Fruit fly (Drosophila melanogaster) whole organism, embryonic: ENCODE results near the gene Xport-B.

Experiments
- Atf3 ChIP-seq: fragments of 200-800 bp; sonication (Bioruptor generic); optimal IDR thresholded peaks from 3 replicates; lab custom pipeline; 2016; ENCODE audit warnings: missing biosample characterization, missing genetic modification characterization
- CG11093 ChIP-seq: fragments of 200-800 bp; sonication (Bioruptor generic); IDR thresholded peaks from 3 replicates; pipeline ENCODE4 v1.3.6; 2022; ENCODE audit warnings: missing biosample characterization, missing genetic modification characterization
- CG17568 ChIP-seq: fragments of 200-800 bp; sonication (Bioruptor generic); optimal IDR thresholded peaks from 2 replicates; lab custom pipeline; 2018; ENCODE audit warnings: missing biosample characterization, mild to moderate bottlenecking, missing genetic modification characterization, moderate library complexity
- CG4328 ChIP-seq: fragments of 200-800 bp; sonication (Bioruptor generic); optimal IDR thresholded peaks from 3 replicates; lab custom pipeline; 2017; ENCODE audit warnings: missing biosample characterization, missing genetic modification reagents, missing genetic modification characterization
- CG6654 ChIP-seq: fragments of 200-800 bp; sonication (Bioruptor generic); optimal IDR thresholded peaks from 2 replicates; lab custom pipeline; 2017; ENCODE audit warnings: missing biosample characterization, mild to moderate bottlenecking, missing genetic modification characterization
- CG6765 ChIP-seq: fragments of 200-800 bp; sonication (Bioruptor generic); optimal IDR thresholded peaks from 3 replicates; lab custom pipeline; 2017; ENCODE audit warnings: missing biosample characterization, mild to moderate bottlenecking, missing genetic modification characterization
- CG6813 ChIP-seq: fragments of 200-800 bp; sonication (Bioruptor generic); optimal IDR thresholded peaks from 2 replicates; lab custom pipeline; 2017; ENCODE audit warnings: missing biosample characterization, missing genetic modification characterization, mild to moderate bottlenecking, moderate library complexity, missing genetic modification reagents
- CG8281 ChIP-seq: fragments of 200-800 bp; sonication (Bioruptor generic); optimal IDR thresholded peaks from 2 replicates; lab custom pipeline; 2018; ENCODE audit warnings: missing biosample characterization, mild to moderate bottlenecking, missing genetic modification characterization, moderate library complexity
- CG8359 ChIP-seq: fragments of 200-800 bp; sonication (Bioruptor generic); optimal IDR thresholded peaks from 2 replicates; lab custom pipeline; 2017; ENCODE audit warnings: missing biosample characterization, mild to moderate bottlenecking, missing genetic modification characterization, borderline replicate concordance
- CG9876 ChIP-seq: fragments of 200-800 bp; sonication (Bioruptor generic); optimal IDR thresholded peaks from 2 replicates; lab custom pipeline; 2016; ENCODE audit warnings: missing biosample characterization, missing genetic modification characterization
- D ChIP-seq, 2 experiments: fragments of 200-800 bp in 1 of 2; fragments of >200 bp in 1 of 2; sonication (Bioruptor generic) in 1 of 2; optimal IDR thresholded peaks; 2 replicates in 1 of 2; 3 replicates in 1 of 2; lab custom pipeline; 2017; ENCODE audit warnings: mild to moderate bottlenecking in 1 of 2, missing biosample characterization in 1 of 2, missing genetic modification characterization in 1 of 2, missing genetic modification reagents in 1 of 2
- Doc3 ChIP-seq: fragments of 200-800 bp; sonication (Bioruptor generic); IDR thresholded peaks from 3 replicates; pipeline ENCODE4 v1.3.6; 2022; ENCODE audit warnings: missing biosample characterization, missing genetic modification characterization; ENCODE audit not compliant: partially characterized antibody
- Fer3 ChIP-seq: fragments of 200-800 bp; sonication (Bioruptor generic); optimal IDR thresholded peaks from 2 replicates; lab custom pipeline; 2018; ENCODE audit warnings: missing biosample characterization, mild to moderate bottlenecking, missing genetic modification characterization, moderate library complexity
- HLH4C ChIP-seq: fragments of 200-800 bp; sonication (Bioruptor generic); IDR thresholded peaks from 3 replicates; pipeline ENCODE4 v1.3.6; 2022; ENCODE audit warnings: missing biosample characterization, missing genetic modification characterization; ENCODE audit not compliant: partially characterized antibody
- Hr39 ChIP-seq: fragments of >200 bp; optimal IDR thresholded peaks from 2 replicates; lab custom pipeline; 2017
- Jarid2 ChIP-seq: fragments of 200-800 bp; sonication (Bioruptor generic); optimal IDR thresholded peaks from 3 replicates; lab custom pipeline; 2017; ENCODE audit warnings: mild to moderate bottlenecking, missing biosample characterization, missing genetic modification reagents, missing genetic modification characterization
- Kr ChIP-seq: fragments of 200-800 bp; sonication (Bioruptor generic); optimal IDR thresholded peaks from 2 replicates; lab custom pipeline; 2017; ENCODE audit warnings: missing biosample characterization, mild to moderate bottlenecking, missing genetic modification characterization
- NFAT ChIP-seq: fragments of 200-800 bp; sonication (Bioruptor generic); IDR thresholded peaks from 2 replicates; pipeline ENCODE4 v1.3.6; 2022; ENCODE audit warnings: missing biosample characterization, missing genetic modification characterization
- Nf-YB ChIP-seq: fragments of 200-800 bp; sonication (Bioruptor generic); optimal IDR thresholded peaks from 3 replicates; lab custom pipeline; 2019; ENCODE audit warnings: missing biosample characterization, mild to moderate bottlenecking, missing genetic modification characterization, moderate library complexity
- cad ChIP-seq: fragments of >200 bp; optimal IDR thresholded peaks from 2 replicates; lab custom pipeline; 2017; ENCODE audit warnings: missing biosample characterization, missing genetic modification characterization
- caup ChIP-seq: fragments of 200-800 bp; sonication (Bioruptor generic); optimal IDR thresholded peaks from 3 replicates; lab custom pipeline; 2017; ENCODE audit warnings: missing biosample characterization, mild to moderate bottlenecking, missing genetic modification characterization, moderate library complexity; ENCODE audit not compliant: severe bottlenecking
- crol ChIP-seq: fragments of 200-800 bp; sonication (Bioruptor generic); IDR thresholded peaks from 2 replicates; pipeline ENCODE4 v1.3.6; 2022; ENCODE audit warnings: missing biosample characterization, missing genetic modification characterization
- ewg ChIP-seq: fragments of 200-800 bp; sonication (Bioruptor generic); optimal IDR thresholded peaks from 3 replicates; lab custom pipeline; 2017; ENCODE audit warnings: mild to moderate bottlenecking, missing biosample characterization, missing genetic modification reagents, missing genetic modification characterization
- gsb-n ChIP-seq: fragments of 200-800 bp; sonication (Bioruptor generic); optimal IDR thresholded peaks from 3 replicates; lab custom pipeline; 2018; ENCODE audit warnings: missing biosample characterization, mild to moderate bottlenecking, missing genetic modification characterization
- ham ChIP-seq: fragments of 200-800 bp; sonication (Bioruptor generic); IDR thresholded peaks from 2 replicates; pipeline ENCODE4 v1.3.6; 2022; ENCODE audit warnings: missing biosample characterization, missing genetic modification characterization
- kni ChIP-seq: fragments of 200-800 bp; sonication (Bioruptor generic); optimal IDR thresholded peaks from 3 replicates; lab custom pipeline; 2017; ENCODE audit warnings: mild to moderate bottlenecking, missing biosample characterization, missing genetic modification reagents, missing genetic modification characterization
- nerfin-1 ChIP-seq: fragments of 200-800 bp; sonication (Bioruptor generic); optimal IDR thresholded peaks from 3 replicates; lab custom pipeline; 2019; ENCODE audit warnings: missing biosample characterization, mild to moderate bottlenecking, missing genetic modification characterization, moderate library complexity
- onecut ChIP-seq: fragments of 200-800 bp; sonication (Bioruptor generic); IDR thresholded peaks from 2 replicates; pipeline ENCODE4 v1.3.6; 2022; ENCODE audit warnings: missing biosample characterization, missing genetic modification characterization
- otp ChIP-seq: fragments of 200-800 bp; sonication (Bioruptor generic); IDR thresholded peaks from 3 replicates; pipeline ENCODE4, ENCODE4 v1.3.6; 2022; ENCODE audit warnings: missing biosample characterization, missing genetic modification characterization
- pros ChIP-seq: fragments of 200-800 bp; sonication (Bioruptor generic); optimal IDR thresholded peaks from 3 replicates; lab custom pipeline; 2019; ENCODE audit warnings: missing biosample characterization, mild to moderate bottlenecking, missing genetic modification characterization, moderate library complexity
- sd ChIP-seq: fragments of 200-800 bp; sonication (Bioruptor generic); optimal IDR thresholded peaks from 3 replicates; lab custom pipeline; 2018; ENCODE audit warnings: missing biosample characterization, mild to moderate bottlenecking, missing genetic modification characterization, moderate library complexity
- tll ChIP-seq, 2 experiments: fragments of 200-800 bp in 1 of 2; fragments of >200 bp in 1 of 2; sonication (Bioruptor generic) in 1 of 2; optimal IDR thresholded peaks; 2 replicates each; lab custom pipeline; 2017 to 2019; ENCODE audit warnings: missing biosample characterization in 2 of 2, missing genetic modification characterization in 2 of 2, mild to moderate bottlenecking in 1 of 2, moderate library complexity in 1 of 2
- twi ChIP-seq: fragments of 200-800 bp; optimal IDR thresholded peaks from 2 replicates; lab custom pipeline; 2019; ENCODE audit warnings: missing biosample characterization, mild to moderate bottlenecking, missing genetic modification characterization, moderate library complexity
- vnd ChIP-seq: fragments of 200-800 bp; sonication (Bioruptor generic); IDR thresholded peaks from 3 replicates; pipeline ENCODE4 v1.3.6; 2022; ENCODE audit warnings: missing biosample characterization, missing genetic modification characterization; ENCODE audit not compliant: partially characterized antibody
- zen ChIP-seq: fragments of 200-800 bp; sonication (Bioruptor generic); optimal IDR thresholded peaks from 3 replicates; lab custom pipeline; 2018; ENCODE audit warnings: missing biosample characterization, mild to moderate bottlenecking, missing genetic modification characterization, moderate library complexity

Gene Xport-B

DNA sequence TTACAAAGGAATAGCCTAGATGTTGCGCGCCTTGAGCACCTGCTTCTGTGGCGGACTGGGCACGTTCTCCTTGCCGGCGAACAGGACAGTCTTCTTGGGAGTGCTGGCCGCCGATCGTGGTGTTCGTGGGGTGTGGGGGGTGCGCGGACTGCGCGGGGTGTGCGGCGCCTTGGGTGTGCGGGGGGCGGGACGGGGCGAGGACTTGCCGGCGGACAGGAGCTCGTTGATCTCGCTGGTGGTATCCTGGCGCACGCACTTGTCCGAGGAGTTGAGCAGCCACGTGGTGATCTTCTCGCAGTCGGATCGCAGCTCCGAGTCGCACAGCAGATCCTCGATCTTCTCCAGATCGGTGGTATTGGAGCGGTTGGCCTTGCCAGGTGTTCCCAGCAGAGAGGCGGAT lies 17.0 kb upstream of the Xport-B start:
- TF ChIP-seq crol, result peak; percentile 23; the same call in 1 of the 2 replicates
- TF ChIP-seq HLH4C (GFP tag; lab: Robert Waterston, UW), result 0 out of 3 replicates have a peak, but pooled peaks have one; percentile 27
- no peak for TF ChIP-seq NFAT (GFP tag; lab: Robert Waterston, UW)
- TF ChIP-seq Nf-YB, result no peak
- no peak for TF ChIP-seq Jarid2
- no peak for TF ChIP-seq caup (GFP tag; lab: Kevin White, UChicago)
- TF ChIP-seq CG9876 (GFP tag; lab: Kevin White, UChicago), result no peak
- TF ChIP-seq Hr39, result peak; percentile 39

DNA sequence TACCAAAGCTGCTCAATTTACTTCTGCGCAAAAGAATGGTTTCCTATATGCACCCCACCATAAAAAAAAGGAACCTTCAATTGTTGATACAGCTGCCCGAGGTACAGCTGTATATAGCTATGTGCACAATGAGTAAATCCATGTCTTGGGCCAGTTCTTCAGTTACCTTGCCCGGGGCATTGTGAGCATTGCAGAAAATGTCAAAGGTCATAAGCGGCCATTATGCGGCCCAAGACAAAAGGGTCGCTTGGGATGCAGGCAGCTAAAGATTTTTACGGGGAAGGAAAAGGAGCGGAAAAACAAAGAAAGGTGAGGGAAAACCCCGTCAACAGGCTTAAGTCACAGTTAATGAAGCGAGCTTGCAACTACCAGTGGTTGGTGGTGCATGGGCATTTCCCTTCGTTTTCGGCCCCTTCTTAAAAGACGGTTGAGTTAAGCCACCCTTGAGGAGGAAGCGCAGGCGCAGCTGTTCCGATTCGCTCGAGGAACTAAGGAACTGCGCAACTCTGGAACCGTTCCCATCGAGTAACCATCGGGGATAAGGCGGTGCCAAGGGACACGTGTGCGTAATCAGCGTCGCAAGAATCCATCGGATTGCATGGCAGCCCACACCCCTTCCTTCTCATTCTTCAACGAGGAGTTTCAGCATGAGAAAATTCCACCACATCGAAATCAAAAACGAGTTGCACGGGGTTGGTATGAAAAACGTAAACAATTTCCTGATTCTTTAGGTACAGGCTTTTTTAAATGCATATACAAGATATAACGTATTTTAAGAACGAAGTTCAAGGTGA lies 15.9 kb upstream of the Xport-B start:
- TF ChIP-seq CG6765 (no peak), Kr (peak; percentile 50), Atf3 (GFP tag; lab: Kevin White, UChicago) (no peak), ewg (peak; percentile 35), zen (peak; percentile 86), D (optimal IDR thresholded peaks at IDR 0.05; lab: Kevin White, UChicago) (peak; percentile 78), D (GFP tag; optimal IDR thresholded peaks at IDR 0.05; lab: Kevin White, UChicago) (peak; percentile 8), pros (GFP tag; lab: Kevin White, UChicago) (peak; percentile 98), tll (GFP tag; optimal IDR thresholded peaks at IDR 0.05; lab: Kevin White, UChicago) (peak in 1 of 2 experiments; percentile 95), ham (no peak), cad (GFP tag; lab: Kevin White, UChicago) (peak; percentile 59), caup (GFP tag; lab: Kevin White, UChicago) (no peak), kni (GFP tag; lab: Kevin White, UChicago) (peak; percentile 44), nerfin-1 (peak; percentile 92), twi (tag; lab: Kevin White, UChicago) (peak; percentile 40), CG11093 (0 out of 3 replicates have a peak, but pooled peaks have one; percentile 29), vnd (GFP tag; lab: Robert Waterston, UW) (no peak)
- TF ChIP-seq, all 482 proteins: peak for 11

DNA sequence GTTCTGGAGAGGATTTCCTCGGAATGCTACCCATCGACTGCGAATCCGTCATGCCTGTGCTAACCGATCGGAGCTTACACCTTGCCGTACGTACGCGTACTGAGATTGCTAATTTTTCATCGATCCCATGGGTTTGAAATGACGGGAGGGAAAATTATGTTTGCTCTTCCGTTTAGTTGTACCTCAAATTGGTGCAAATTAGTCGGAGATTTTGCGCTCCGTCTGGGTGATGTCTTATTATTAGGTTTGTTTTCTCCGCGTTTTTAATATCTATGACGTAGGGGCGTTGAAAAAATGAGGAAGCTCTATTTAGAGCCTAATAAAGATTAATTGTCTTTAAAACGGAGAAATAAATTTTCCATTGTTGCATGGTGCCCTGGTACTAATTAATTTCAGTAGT lies 13.3 kb upstream of the Xport-B start, which contains the start of gene CG4459:
CG4459 (minus strand) TSS at position 101 of the 400 bp plus-strand sequence.
- TF ChIP-seq gsb-n (tag; lab: Kevin White, UChicago) (no peak), CG6813 (GFP tag; lab: Kevin White, UChicago) (no peak), sd (tag; lab: Kevin White, UChicago) (no peak), CG4328 (GFP tag; lab: Kevin White, UChicago) (no peak), Doc3 (GFP tag; lab: Robert Waterston, UW) (no peak), CG17568 (GFP tag; lab: Kevin White, UChicago) (no peak), onecut (GFP tag; lab: Robert Waterston, UW) (no peak), CG8281 (tag; lab: Kevin White, UChicago) (no peak), Fer3 (tag; lab: Kevin White, UChicago) (no peak), CG6654 (GFP tag; lab: Kevin White, UChicago) (no peak), CG8359 (GFP tag; lab: Kevin White, UChicago) (no peak), otp (GFP tag; lab: Robert Waterston, UW) (no peak)
- TF ChIP-seq, all 482 proteins: peak for 0
